Fruit fly (Drosophila melanogaster) whole organism, embryonic: ENCODE results near the gene CG15891.

Experiments
- CG10543 ChIP-seq: fragments of 200-800 bp; sonication (Bioruptor generic); optimal IDR thresholded peaks from 3 replicates; lab custom pipeline; 2017; ENCODE audit warnings: missing biosample characterization, mild to moderate bottlenecking, missing genetic modification characterization, moderate library complexity
- CG12155 ChIP-seq: fragments of 200-800 bp; sonication (Bioruptor generic); optimal IDR thresholded peaks from 3 replicates; lab custom pipeline; 2016; ENCODE audit warnings: missing biosample characterization, missing genetic modification characterization
- CG12391 ChIP-seq: fragments of 200-800 bp; sonication (Bioruptor generic); optimal IDR thresholded peaks from 3 replicates; lab custom pipeline; 2018; ENCODE audit warnings: missing biosample characterization, mild to moderate bottlenecking, missing genetic modification characterization, moderate library complexity
- CG1647 ChIP-seq: fragments of 200-800 bp; sonication (Bioruptor generic); optimal IDR thresholded peaks from 3 replicates; lab custom pipeline; 2016; ENCODE audit warnings: missing biosample characterization, missing genetic modification characterization
- CG18764 ChIP-seq: fragments of 200-800 bp; sonication (Bioruptor generic); optimal IDR thresholded peaks from 3 replicates; lab custom pipeline; 2016; ENCODE audit warnings: missing biosample characterization, missing genetic modification characterization
- CG2678 ChIP-seq: fragments of 200-800 bp; sonication (Bioruptor generic); optimal IDR thresholded peaks from 3 replicates; lab custom pipeline; 2019; ENCODE audit warnings: missing biosample characterization, mild to moderate bottlenecking, missing genetic modification characterization, moderate library complexity
- CG3163 ChIP-seq: fragments of 200-800 bp; sonication (Bioruptor generic); optimal IDR thresholded peaks from 3 replicates; lab custom pipeline; 2016; ENCODE audit warnings: missing biosample characterization, missing genetic modification characterization
- CG34224 ChIP-seq: fragments of 200-800 bp; sonication (Bioruptor generic); IDR thresholded peaks from 3 replicates; pipeline ENCODE4 v1.3.6; 2022; ENCODE audit warnings: missing biosample characterization, missing genetic modification characterization; ENCODE audit not compliant: partially characterized antibody
- CG3838 ChIP-seq: fragments of 200-800 bp; sonication (Bioruptor generic); optimal IDR thresholded peaks from 3 replicates; lab custom pipeline; 2016; ENCODE audit warnings: missing biosample characterization, missing genetic modification characterization
- CG4328 ChIP-seq: fragments of 200-800 bp; sonication (Bioruptor generic); optimal IDR thresholded peaks from 3 replicates; lab custom pipeline; 2017; ENCODE audit warnings: missing biosample characterization, missing genetic modification reagents, missing genetic modification characterization
- CG4707 ChIP-seq: fragments of 200-800 bp; sonication (Bioruptor generic); optimal IDR thresholded peaks from 2 replicates; lab custom pipeline; 2018; ENCODE audit warnings: missing biosample characterization, mild to moderate bottlenecking, missing genetic modification characterization, moderate library complexity
- CG6175 ChIP-seq: fragments of 200-800 bp; sonication (Bioruptor generic); IDR thresholded peaks from 3 replicates; pipeline ENCODE4 v1.3.6; 2022; ENCODE audit warnings: missing biosample characterization, missing genetic modification characterization
- CG6683 ChIP-seq: fragments of 200-800 bp; sonication (Bioruptor generic); optimal IDR thresholded peaks from 2 replicates; lab custom pipeline; 2017; ENCODE audit warnings: missing biosample characterization, mild to moderate bottlenecking, missing genetic modification characterization, missing genetic modification reagents
- CG7271 ChIP-seq: fragments of 200-800 bp; sonication (Bioruptor generic); optimal IDR thresholded peaks from 2 replicates; lab custom pipeline; 2018; ENCODE audit warnings: missing biosample characterization, mild to moderate bottlenecking, missing genetic modification characterization, moderate library complexity
- CG9437 ChIP-seq: fragments of 200-800 bp; sonication (Bioruptor generic); optimal IDR thresholded peaks from 2 replicates; lab custom pipeline; 2018; ENCODE audit warnings: missing biosample characterization, mild to moderate bottlenecking, missing genetic modification characterization
- CG9817 ChIP-seq: fragments of 200-800 bp; sonication (Bioruptor generic); optimal IDR thresholded peaks from 2 replicates; lab custom pipeline; 2018; ENCODE audit warnings: missing biosample characterization, mild to moderate bottlenecking, missing genetic modification characterization, moderate library complexity
- D19B ChIP-seq: fragments of 200-800 bp; sonication (Bioruptor generic); optimal IDR thresholded peaks from 2 replicates; lab custom pipeline; 2017; ENCODE audit warnings: missing biosample characterization, mild to moderate bottlenecking, missing genetic modification characterization
- Dfd ChIP-seq, 2 experiments: fragments of >200 bp; optimal IDR thresholded peaks; 2 replicates each; lab custom pipeline; 2017; ENCODE audit warnings: missing biosample characterization in 2 of 2, missing genetic modification characterization in 2 of 2
- HLHmδ ChIP-seq: fragments of 200-800 bp; sonication (Bioruptor generic); optimal IDR thresholded peaks from 2 replicates; lab custom pipeline; 2018; ENCODE audit warnings: missing biosample characterization, mild to moderate bottlenecking, missing genetic modification characterization, moderate library complexity
- MTF-1 ChIP-seq: fragments of 200-800 bp; sonication (Bioruptor generic); optimal IDR thresholded peaks from 2 replicates; lab custom pipeline; 2018; ENCODE audit warnings: missing biosample characterization, mild to moderate bottlenecking, missing genetic modification characterization, borderline replicate concordance
- Sin3A ChIP-seq: fragments of >200 bp; optimal IDR thresholded peaks from 2 replicates; lab custom pipeline; 2018
- Spps ChIP-seq: fragments of 200-800 bp; sonication (Bioruptor generic); optimal IDR thresholded peaks from 2 replicates; lab custom pipeline; 2018; ENCODE audit warnings: missing biosample characterization, mild to moderate bottlenecking, missing genetic modification characterization
- Sry-β ChIP-seq: fragments of 200-800 bp; sonication (Bioruptor generic); optimal IDR thresholded peaks from 2 replicates; lab custom pipeline; 2018; ENCODE audit warnings: missing biosample characterization, mild to moderate bottlenecking, missing genetic modification characterization, moderate library complexity
- Tbp ChIP-seq: fragments of >200 bp; optimal IDR thresholded peaks from 2 replicates; lab custom pipeline; 2018; ENCODE audit warnings: missing biosample characterization, missing genetic modification characterization
- Xbp1 ChIP-seq: fragments of 200-800 bp; sonication (Bioruptor generic); optimal IDR thresholded peaks from 3 replicates; lab custom pipeline; 2016; ENCODE audit warnings: missing biosample characterization, mild to moderate bottlenecking, missing genetic modification characterization
- Xrp1 ChIP-seq: fragments of 200-800 bp; sonication (Bioruptor generic); IDR thresholded peaks from 2 replicates; pipeline ENCODE4 v1.3.6; 2022; ENCODE audit warnings: missing biosample characterization, missing genetic modification characterization
- ab ChIP-seq: fragments of 200-800 bp; sonication (Bioruptor generic); optimal IDR thresholded peaks from 2 replicates; lab custom pipeline; 2016; ENCODE audit warnings: missing biosample characterization, missing genetic modification characterization
- bowl ChIP-seq: fragments of 200-800 bp; sonication (Bioruptor generic); IDR thresholded peaks from 2 replicates; pipeline ENCODE4 v1.3.6; 2022; ENCODE audit warnings: missing biosample characterization, missing genetic modification characterization
- cad ChIP-seq: fragments of >200 bp; optimal IDR thresholded peaks from 2 replicates; lab custom pipeline; 2017; ENCODE audit warnings: missing biosample characterization, missing genetic modification characterization
- caup ChIP-seq: fragments of 200-800 bp; sonication (Bioruptor generic); optimal IDR thresholded peaks from 3 replicates; lab custom pipeline; 2017; ENCODE audit warnings: missing biosample characterization, mild to moderate bottlenecking, missing genetic modification characterization, moderate library complexity; ENCODE audit not compliant: severe bottlenecking
- chinmo ChIP-seq: fragments of 200-800 bp; sonication (Bioruptor generic); IDR thresholded peaks from 4 replicates; pipeline ENCODE4 v1.3.6; 2022; ENCODE audit warnings: missing biosample characterization, missing genetic modification characterization; ENCODE audit not compliant: partially characterized antibody
- crol ChIP-seq: fragments of 200-800 bp; sonication (Bioruptor generic); IDR thresholded peaks from 2 replicates; pipeline ENCODE4 v1.3.6; 2022; ENCODE audit warnings: missing biosample characterization, missing genetic modification characterization
- dmrt99B ChIP-seq: fragments of 200-800 bp; sonication (Bioruptor generic); optimal IDR thresholded peaks from 2 replicates; lab custom pipeline; 2018; ENCODE audit warnings: missing biosample characterization, mild to moderate bottlenecking, missing genetic modification characterization, moderate library complexity
- ind ChIP-seq: fragments of 200-800 bp; sonication (Bioruptor generic); optimal IDR thresholded peaks from 3 replicates; lab custom pipeline; 2016; ENCODE audit warnings: missing biosample characterization, missing genetic modification characterization
- lbe ChIP-seq: fragments of 200-800 bp; sonication (Bioruptor generic); optimal IDR thresholded peaks from 2 replicates; lab custom pipeline; 2016; ENCODE audit warnings: missing biosample characterization, mild to moderate bottlenecking, missing genetic modification characterization
- nerfin-1 ChIP-seq: fragments of 200-800 bp; sonication (Bioruptor generic); optimal IDR thresholded peaks from 3 replicates; lab custom pipeline; 2019; ENCODE audit warnings: missing biosample characterization, mild to moderate bottlenecking, missing genetic modification characterization, moderate library complexity
- nom ChIP-seq: fragments of 200-800 bp; sonication (Bioruptor generic); optimal IDR thresholded peaks from 2 replicates; lab custom pipeline; 2017; ENCODE audit warnings: missing biosample characterization, missing genetic modification characterization, mild to moderate bottlenecking, moderate library complexity, missing genetic modification reagents
- odd ChIP-seq: fragments of 200-800 bp; sonication (Bioruptor generic); optimal IDR thresholded peaks from 2 replicates; lab custom pipeline; 2017; ENCODE audit warnings: missing biosample characterization, mild to moderate bottlenecking, missing genetic modification characterization
- pan ChIP-seq, 4 experiments: fragments of >200 bp in 3 of 4; fragments of 200-800 bp in 1 of 4; sonication (Bioruptor generic) in 1 of 4; optimal IDR thresholded peaks in 3 of 4; IDR thresholded peaks in 1 of 4; 2 replicates each; pipeline versions ENCODE4 v1.3.6 to Lab custom; 2017 to 2022; ENCODE audit warnings: missing biosample characterization in 2 of 4, missing genetic modification characterization in 2 of 4, mixed read lengths in 1 of 4
- prd ChIP-seq, 3 experiments: fragments of >200 bp in 2 of 3; fragments of 200-800 bp in 1 of 3; sonication (Bioruptor generic) in 1 of 3; optimal IDR thresholded peaks in 2 of 3; IDR thresholded peaks in 1 of 3; 2 replicates in 2 of 3; 3 replicates in 1 of 3; pipeline versions ENCODE4 v1.3.6 to Lab custom; 2017 to 2022; ENCODE audit warnings: missing biosample characterization in 1 of 3, missing genetic modification characterization in 1 of 3
- pum ChIP-seq: fragments of 200-800 bp; sonication (Bioruptor generic); optimal IDR thresholded peaks from 2 replicates; lab custom pipeline; 2016; ENCODE audit warnings: missing biosample characterization, missing genetic modification characterization
- repo ChIP-seq: fragments of 200-800 bp; sonication (Bioruptor generic); optimal IDR thresholded peaks from 2 replicates; lab custom pipeline; 2016; ENCODE audit warnings: missing biosample characterization, missing genetic modification characterization
- seq ChIP-seq: fragments of 200-800 bp; sonication (Bioruptor generic); IDR thresholded peaks from 2 replicates; pipeline ENCODE4 v1.3.6; 2022; ENCODE audit warnings: missing biosample characterization, missing genetic modification characterization
- sr ChIP-seq: fragments of 200-800 bp; sonication (Bioruptor generic); IDR thresholded peaks from 3 replicates; pipeline ENCODE4 v1.3.6; 2022; ENCODE audit warnings: missing biosample characterization, missing genetic modification characterization
- tgo ChIP-seq: fragments of 200-800 bp; sonication (Bioruptor generic); IDR thresholded peaks from 3 replicates; pipeline ENCODE4 v1.3.6; 2022; ENCODE audit warnings: missing biosample characterization, missing genetic modification characterization
- trem ChIP-seq: fragments of 200-800 bp; optimal IDR thresholded peaks from 3 replicates; lab custom pipeline; 2019; ENCODE audit warnings: missing biosample characterization, mild to moderate bottlenecking, missing genetic modification characterization, moderate library complexity
- yki ChIP-seq: fragments of >200 bp; optimal IDR thresholded peaks from 3 replicates; lab custom pipeline; 2018
- zen ChIP-seq: fragments of 200-800 bp; sonication (Bioruptor generic); optimal IDR thresholded peaks from 3 replicates; lab custom pipeline; 2018; ENCODE audit warnings: missing biosample characterization, mild to moderate bottlenecking, missing genetic modification characterization, moderate library complexity

The CG15891 gene

DNA sequence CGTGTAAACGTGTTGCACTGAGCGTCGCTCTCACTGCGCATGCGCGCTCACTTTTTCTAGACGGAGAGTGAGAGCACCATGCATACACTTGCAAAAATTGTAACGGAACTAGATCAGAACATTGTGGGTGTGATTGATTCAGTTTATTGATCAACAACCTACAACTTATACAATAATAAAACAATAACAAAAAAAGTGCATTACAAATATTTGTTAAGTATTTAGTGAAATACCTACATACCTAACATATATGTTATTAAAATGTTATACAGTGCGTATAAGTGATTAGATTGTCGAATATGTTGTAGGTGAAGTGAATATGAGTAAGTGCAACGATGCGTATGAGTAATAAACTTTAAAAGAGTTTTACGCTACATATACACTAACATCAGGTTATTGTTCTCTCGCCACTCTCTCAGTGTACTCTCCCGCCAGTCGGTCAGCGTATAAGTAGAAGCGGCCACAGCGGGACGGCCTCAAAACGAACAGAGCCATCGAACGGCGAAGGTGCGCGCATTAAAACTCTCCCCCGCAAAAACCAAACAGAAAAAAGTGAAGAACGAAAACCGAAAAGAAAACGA lies 35.3 kb upstream of the CG15891 start, which contains the start of gene CG42240 (continued):
- TF ChIP-seq CG12391 (tag; lab: Kevin White, UChicago) = peak; percentile 93
- TF ChIP-seq HLHmδ (GFP tag; lab: Kevin White, UChicago) = no peak
- TF ChIP-seq chinmo (GFP tag; lab: Robert Waterston, UW) = 0 out of 4 replicates have a peak, but pooled peaks have one; percentile 35
- TF ChIP-seq CG7271 (tag; lab: Kevin White, UChicago) = no peak
- peak; percentile 46; the same call in 1 of the 2 replicates for TF ChIP-seq bowl
- peak; percentile 57 for TF ChIP-seq CG4707 (GFP tag; lab: Kevin White, UChicago)
- TF ChIP-seq CG34224 (GFP tag; lab: Robert Waterston, UW) = no peak
- peak; percentile 71 for TF ChIP-seq trem (tag; lab: Kevin White, UChicago)
- peak; percentile 89 for TF ChIP-seq ind
- peak; percentile 81 for TF ChIP-seq lbe (GFP tag; lab: Kevin White, UChicago)
- 0 out of 3 replicates have a peak, but pooled peaks have one; percentile 7 for TF ChIP-seq sr (GFP tag; lab: Robert Waterston, UW)
- TF ChIP-seq nerfin-1 (tag; lab: Kevin White, UChicago) = peak; percentile 89
- TF ChIP-seq repo (GFP tag; lab: Kevin White, UChicago) = peak; percentile 55
- peak; percentile 70 for TF ChIP-seq CG1647
- peak; percentile 93 for TF ChIP-seq CG9437 (GFP tag; lab: Kevin White, UChicago)
- peak; percentile 79 for TF ChIP-seq CG10543
- peak; percentile 91 for TF ChIP-seq Xbp1
- peak; percentile 52 for TF ChIP-seq CG3838
- TF ChIP-seq dmrt99B = peak; percentile 96
- TF ChIP-seq CG12155 (GFP tag; lab: Kevin White, UChicago) = peak; percentile 75
- peak; percentile 84 for TF ChIP-seq seq (GFP tag; lab: Robert Waterston, UW)
- peak; percentile 83 for TF ChIP-seq Xrp1 (GFP tag; lab: Robert Waterston, UW)
- TF ChIP-seq Sin3A (lab: Kevin White, UChicago) = no peak
- TF ChIP-seq Tbp = peak; percentile 5
- TF ChIP-seq nom = peak; percentile 83
- no peak for TF ChIP-seq prd (optimal IDR thresholded peaks at IDR 0.05; lab: Kevin White, UChicago)
- TF ChIP-seq prd (GFP tag; IDR thresholded peaks at IDR 0.05; lab: Robert Waterston, UW) = peak; percentile 79
- TF ChIP-seq pum (GFP tag; lab: Kevin White, UChicago) = peak; percentile 86
- TF ChIP-seq odd (GFP tag; lab: Kevin White, UChicago) = peak; percentile 92
- TF ChIP-seq CG4328 (GFP tag; lab: Kevin White, UChicago) = peak; percentile 90
- TF ChIP-seq CG6175 (GFP tag; lab: Robert Waterston, UW) = no peak
- peak; percentile 40 for TF ChIP-seq Sry-β
- peak; percentile 82 for TF ChIP-seq CG9817
- peak; percentile 81 for TF ChIP-seq Spps (tag; lab: Kevin White, UChicago)
- no peak for TF ChIP-seq crol (GFP tag; lab: Robert Waterston, UW)
- peak; percentile 85 for TF ChIP-seq caup (GFP tag; lab: Kevin White, UChicago)
- TF ChIP-seq pan (optimal IDR thresholded peaks at IDR 0.05; lab: Kevin White, UChicago) = no peak
- peak in 1 of 2 experiments; percentile 73 for TF ChIP-seq pan (GFP tag; optimal IDR thresholded peaks at IDR 0.05 in 1 of 2, IDR thresholded peaks at IDR 0.05 in 1 of 2)
- peak; percentile 81 for TF ChIP-seq CG6683
- TF ChIP-seq CG18764 (GFP tag; lab: Kevin White, UChicago) = peak; percentile 85
- no peak for TF ChIP-seq yki (lab: Kevin White, UChicago)
- TF ChIP-seq CG2678 (tag; lab: Kevin White, UChicago) = peak; percentile 96
- peak; percentile 16 for TF ChIP-seq MTF-1 (GFP tag; lab: Kevin White, UChicago)
- TF ChIP-seq Dfd (GFP tag; optimal IDR thresholded peaks at IDR 0.05; lab: Kevin White, UChicago) = no peak
- no peak for TF ChIP-seq cad (GFP tag; lab: Kevin White, UChicago)
- peak; percentile 77 for TF ChIP-seq D19B (GFP tag; lab: Kevin White, UChicago)
- peak; percentile 79 for TF ChIP-seq zen (tag; lab: Kevin White, UChicago)
- TF ChIP-seq tgo (GFP tag; lab: Robert Waterston, UW) = peak; percentile 81
- TF ChIP-seq ab (GFP tag; lab: Kevin White, UChicago) = no peak
- peak; percentile 1 for TF ChIP-seq CG3163
